Worm (Caenorhabditis elegans): ENCODE measurements around the gene dod-3.

DNA sequence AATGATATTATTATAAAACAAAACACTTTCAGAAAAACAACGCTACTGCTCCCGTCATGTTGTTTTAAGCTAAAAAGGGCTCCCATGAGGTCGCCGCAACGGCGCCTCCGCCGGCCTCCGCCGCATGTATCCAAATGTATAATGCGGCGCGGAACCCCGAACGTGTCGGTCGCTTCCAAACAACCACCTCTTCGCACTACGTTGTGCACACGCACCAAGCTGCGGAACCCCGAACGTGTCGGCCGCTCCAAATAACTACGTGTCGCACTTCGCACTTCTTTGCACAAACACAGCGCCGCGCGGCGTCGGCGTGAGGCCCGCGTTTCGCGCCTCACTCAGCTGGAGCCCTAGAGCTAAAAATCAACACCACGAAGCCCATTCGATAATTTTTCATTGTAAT, 14.0 kb downstream of the dod-3 start:
- TF ChIP-seq atf-7 (tag; optimal IDR thresholded peaks at IDR 0.05) (no peak), rcor-1 (GFP tag; IDR thresholded peaks at IDR 0.05) (no peak), efl-1 (GFP tag; optimal IDR thresholded peaks at IDR 0.05) (no peak), dpff-1 (tag; optimal IDR thresholded peaks at IDR 0.05) (no peak)
